Fruit fly (Drosophila melanogaster): ENCODE measurements around the gene CG11927.

CG11927 gene

DNA sequence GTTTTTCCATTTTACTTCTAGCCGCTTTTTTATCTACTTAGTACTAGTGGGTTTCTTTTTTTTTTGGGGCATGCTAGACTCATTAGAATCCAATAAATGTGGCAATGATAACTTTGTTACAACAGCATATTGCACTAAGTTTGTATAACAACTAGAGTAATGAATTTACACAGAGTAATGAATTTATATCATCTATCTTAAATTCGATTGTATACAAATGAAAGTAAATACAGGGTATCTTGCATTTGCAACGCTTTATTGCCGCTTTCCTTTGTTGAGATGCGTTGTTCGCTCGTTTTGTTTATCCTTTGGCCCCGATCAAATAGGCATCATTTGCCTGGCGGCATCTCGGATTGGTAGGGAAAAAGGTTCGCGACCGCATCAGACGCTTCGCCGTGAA lies 7.3 kb downstream of the CG11927 start (continued):
- TF ChIP-seq CG7786 (GFP tag; optimal IDR thresholded peaks at IDR 0.05) (no peak), Atf3 (GFP tag; optimal IDR thresholded peaks at IDR 0.05) (no peak), Oli (tag; optimal IDR thresholded peaks at IDR 0.05) (peak; percentile 6), grau (tag; optimal IDR thresholded peaks at IDR 0.05) (peak; percentile 5), Ada2b (GFP tag; IDR thresholded peaks at IDR 0.05) (0 out of 2 replicates have a peak, but pooled peaks have one; percentile 23), crol (GFP tag; IDR thresholded peaks at IDR 0.05) (no peak), Blimp-1 (GFP tag; optimal IDR thresholded peaks at IDR 0.05) (peak; percentile 15), lab (GFP tag; optimal IDR thresholded peaks at IDR 0.05) (peak; percentile 40), CG2712 (tag; optimal IDR thresholded peaks at IDR 0.05) (peak; percentile 11), CG15269 (tag; optimal IDR thresholded peaks at IDR 0.05) (peak; percentile 25), wor (GFP tag; IDR thresholded peaks at IDR 0.05) (no peak), CG8478 (optimal IDR thresholded peaks at IDR 0.05) (no peak), CG12391 (tag; optimal IDR thresholded peaks at IDR 0.05) (no peak), dysf (GFP tag; IDR thresholded peaks at IDR 0.05) (peak; percentile 40; the same call in 2 of the 3 replicates), tgo (GFP tag; IDR thresholded peaks at IDR 0.05) (no peak), CG11504 (tag; optimal IDR thresholded peaks at IDR 0.05) (peak; percentile 30), CG17361 (GFP tag; IDR thresholded peaks at IDR 0.05) (no peak), CG6272 (GFP tag; IDR thresholded peaks at IDR 0.05) (no peak), CG4424 (GFP tag; optimal IDR thresholded peaks at IDR 0.05) (peak; percentile 2), CG18599 (GFP tag; optimal IDR thresholded peaks at IDR 0.05) (peak; percentile 46), Hmr (GFP tag; optimal IDR thresholded peaks at IDR 0.05) (peak; percentile 12), D19B (GFP tag; optimal IDR thresholded peaks at IDR 0.05) (peak; percentile 77), CG7556 (GFP tag; optimal IDR thresholded peaks at IDR 0.05) (peak; percentile 2), CG31365 (tag; optimal IDR thresholded peaks at IDR 0.05) (no peak), Fer1 (GFP tag; optimal IDR thresholded peaks at IDR 0.05) (peak; percentile 4), CG6689 (GFP tag; IDR thresholded peaks at IDR 0.05) (0 out of 2 replicates have a peak, but pooled peaks have one; percentile 21), ranshi (GFP tag; IDR thresholded peaks at IDR 0.05) (0 out of 2 replicates have a peak, but pooled peaks have one; percentile 34), bsh (GFP tag; optimal IDR thresholded peaks at IDR 0.05) (peak in 1 of 2 experiments; percentile 5), row (GFP tag; IDR thresholded peaks at IDR 0.05) (peak; percentile 66), Xrp1 (GFP tag; IDR thresholded peaks at IDR 0.05) (peak; percentile 17; the same call in 1 of the 2 replicates), eyg (GFP tag; optimal IDR thresholded peaks at IDR 0.05) (no peak)

- TF ChIP-seq CG11085 (GFP tag; IDR thresholded peaks at IDR 0.05) (no peak), CG14667 (GFP tag; IDR thresholded peaks at IDR 0.05) (peak; percentile 56), peb (GFP tag; IDR thresholded peaks at IDR 0.05) (no peak), BEAF-32 (GFP tag; optimal IDR thresholded peaks at IDR 0.05) (no peak), B-H1 (GFP tag; IDR thresholded peaks at IDR 0.05) (peak; percentile 52), twi (tag; optimal IDR thresholded peaks at IDR 0.05) (peak; percentile 20), CG1233 (GFP tag; optimal IDR thresholded peaks at IDR 0.05) (peak; percentile 64), Sry-β (GFP tag; optimal IDR thresholded peaks at IDR 0.05) (no peak), CG1647 (GFP tag; optimal IDR thresholded peaks at IDR 0.05) (no peak), CG14014 (GFP tag; IDR thresholded peaks at IDR 0.05) (peak; percentile 63; the same call in 1 of the 2 replicates), Dfd (GFP tag; optimal IDR thresholded peaks at IDR 0.05) (no peak), fru (optimal IDR thresholded peaks at IDR 0.05) (no peak), D19A (tag; optimal IDR thresholded peaks at IDR 0.05) (peak; percentile 50), Chrac-16 (GFP tag; optimal IDR thresholded peaks at IDR 0.05) (peak; percentile 52), Nf-YA (GFP tag; IDR thresholded peaks at IDR 0.05) (no peak), vnd (GFP tag; IDR thresholded peaks at IDR 0.05; ENCODE audit: partially characterized antibody) (no peak), Deaf1 (tag; optimal IDR thresholded peaks at IDR 0.05) (peak; percentile 12), E2f2 (GFP tag; IDR thresholded peaks at IDR 0.05) (peak; percentile 38; the same call in 1 of the 2 replicates), grau (tag; optimal IDR thresholded peaks at IDR 0.05) (peak; percentile 59), CG17359 (tag; optimal IDR thresholded peaks at IDR 0.05) (peak; percentile 82), Six4 (GFP tag; optimal IDR thresholded peaks at IDR 0.05) (peak; percentile 45), gro (GFP tag; optimal IDR thresholded peaks at IDR 0.05) (no peak), abd-A (tag; optimal IDR thresholded peaks at IDR 0.05) (no peak)
Observed at dm6 chr2L:4856118-4856517, 8.6 kb downstream of the CG11927 start.
